Comparison of ENCODE assay signal across 3 fruit fly cellular contexts in genomic region chrX:19068873-19069272, dm6.
TF ChIP-seq lines count a peak whose summit lies in the region.

Gene CG34330 (minus strand): TSS chrX:19068973.

- TF ChIP-seq CTCF in whole organism, embryonic (GFP tag; optimal IDR thresholded peaks at IDR 0.05; lab: Kevin White, UChicago) = no peak

TF ChIP-seq in whole organism, embryonic, 481 proteins besides CTCF, POLR2A, EP300 and RAD21:
- TF ChIP-seq Ets65A (GFP tag; lab: Kevin White, UChicago) (peak; percentile 55), ro (GFP tag; IDR thresholded peaks at IDR 0.05; lab: Robert Waterston, UW) (no peak), peb (GFP tag; IDR thresholded peaks at IDR 0.05; lab: Robert Waterston, UW) (no peak), CG43689 (GFP tag; IDR thresholded peaks at IDR 0.05; lab: Robert Waterston, UW) (no peak)

TF ChIP-seq in whole organism, prepupa, 60 proteins besides CTCF, POLR2A, EP300 and RAD21:
- TF ChIP-seq net (GFP tag; optimal IDR thresholded peaks at IDR 0.05; lab: Kevin White, UChicago) = no peak
- TF ChIP-seq CG1621 (tag; optimal IDR thresholded peaks at IDR 0.05; lab: Kevin White, UChicago) = no peak
- peak; percentile 5 for TF ChIP-seq pdm3 (GFP tag; optimal IDR thresholded peaks at IDR 0.05; lab: Kevin White, UChicago)

TF ChIP-seq in whole organism, wandering third instar larva, 38 proteins besides CTCF, POLR2A, EP300 and RAD21:
- no peak for TF ChIP-seq Jra (GFP tag; optimal IDR thresholded peaks at IDR 0.05; lab: Kevin White, UChicago)
- TF ChIP-seq dsf (GFP tag; optimal IDR thresholded peaks at IDR 0.05; lab: Kevin White, UChicago; ENCODE audit: borderline replicate concordance) = no peak
- TF ChIP-seq brk (GFP tag; optimal IDR thresholded peaks at IDR 0.05; lab: Kevin White, UChicago) = no peak
- TF ChIP-seq Rel (GFP tag; optimal IDR thresholded peaks at IDR 0.05; lab: Kevin White, UChicago) = no peak
- TF ChIP-seq Rel (tag; optimal IDR thresholded peaks at IDR 0.05; lab: Kevin White, UChicago) = peak; percentile 24
- TF ChIP-seq foxo (GFP tag; optimal IDR thresholded peaks at IDR 0.05; lab: Kevin White, UChicago) = no peak
- no peak for TF ChIP-seq psq (GFP tag; optimal IDR thresholded peaks at IDR 0.05; lab: Kevin White, UChicago)
- no peak for TF ChIP-seq OdsH (GFP tag; optimal IDR thresholded peaks at IDR 0.05; lab: Kevin White, UChicago)
- no peak for TF ChIP-seq woc (GFP tag; optimal IDR thresholded peaks at IDR 0.05; lab: Kevin White, UChicago)
- no peak for TF ChIP-seq Hnf4 (GFP tag; optimal IDR thresholded peaks at IDR 0.05; lab: Kevin White, UChicago)
TF ChIP-seq in whole organism, wandering third instar larva: peak in this region for 1.
